Fruit fly (Drosophila melanogaster) whole organism, embryonic: ENCODE measurements around the gene Myo31DF.

Experiments
- Aef1 ChIP-seq: fragments of 200-800 bp; sonication (Bioruptor generic); IDR thresholded peaks from 3 replicates; pipeline ENCODE4 v1.3.6; 2022; ENCODE audit warnings: missing biosample characterization, missing genetic modification characterization
- Antp ChIP-seq: fragments of 200-800 bp; sonication (Bioruptor generic); optimal IDR thresholded peaks from 3 replicates; lab custom pipeline; 2016; ENCODE audit warnings: missing biosample characterization, missing genetic modification characterization
- Awh ChIP-seq: fragments of 200-800 bp; sonication (Bioruptor generic); IDR thresholded peaks from 2 replicates; pipeline ENCODE4, ENCODE4 v1.3.6; 2022; ENCODE audit warnings: missing biosample characterization, missing genetic modification characterization
- CG10209 ChIP-seq: fragments of 200-800 bp; sonication (Bioruptor generic); optimal IDR thresholded peaks from 3 replicates; lab custom pipeline; 2017; ENCODE audit warnings: missing biosample characterization, mild to moderate bottlenecking, missing genetic modification characterization, missing genetic modification reagents
- CG10321 ChIP-seq: fragments of 200-800 bp; sonication (Bioruptor generic); IDR thresholded peaks from 2 replicates; pipeline ENCODE4 v1.3.6; 2022; ENCODE audit warnings: missing biosample characterization, missing genetic modification characterization
- CG11398 ChIP-seq: fragments of 200-800 bp; sonication (Bioruptor generic); optimal IDR thresholded peaks from 2 replicates; lab custom pipeline; 2016; ENCODE audit warnings: missing biosample characterization, missing genetic modification characterization
- CG12071 ChIP-seq: fragments of 200-800 bp; sonication (Bioruptor generic); optimal IDR thresholded peaks from 3 replicates; lab custom pipeline; 2018; ENCODE audit warnings: missing biosample characterization, mild to moderate bottlenecking, missing genetic modification characterization
- CG13296 ChIP-seq: fragments of 200-800 bp; sonication (Bioruptor generic); optimal IDR thresholded peaks from 3 replicates; lab custom pipeline; 2018; ENCODE audit warnings: missing biosample characterization, mild to moderate bottlenecking, missing genetic modification characterization
- CG14860 ChIP-seq: fragments of 200-800 bp; sonication (Bioruptor generic); IDR thresholded peaks from 3 replicates; pipeline ENCODE4 v1.3.6; 2022; ENCODE audit warnings: missing biosample characterization, missing genetic modification characterization; ENCODE audit not compliant: partially characterized antibody
- CG14965 ChIP-seq: fragments of 200-800 bp; sonication (Bioruptor generic); optimal IDR thresholded peaks from 2 replicates; lab custom pipeline; 2016; ENCODE audit warnings: missing biosample characterization, missing genetic modification characterization, borderline replicate concordance
- CG16863 ChIP-seq: fragments of 200-800 bp; sonication (Bioruptor generic); optimal IDR thresholded peaks from 3 replicates; lab custom pipeline; 2016; ENCODE audit warnings: missing biosample characterization, missing genetic modification characterization
- CG2678 ChIP-seq: fragments of 200-800 bp; sonication (Bioruptor generic); optimal IDR thresholded peaks from 3 replicates; lab custom pipeline; 2019; ENCODE audit warnings: missing biosample characterization, mild to moderate bottlenecking, missing genetic modification characterization, moderate library complexity
- CG30020 ChIP-seq: fragments of 200-800 bp; optimal IDR thresholded peaks from 2 replicates; lab custom pipeline; 2019; ENCODE audit warnings: missing biosample characterization, mild to moderate bottlenecking, missing genetic modification characterization, moderate library complexity
- CG31441 ChIP-seq: fragments of 200-800 bp; sonication (Bioruptor generic); IDR thresholded peaks from 2 replicates; pipeline ENCODE4 v1.3.6; 2022; ENCODE audit warnings: missing biosample characterization, missing genetic modification characterization
- CG3281 ChIP-seq: fragments of 200-800 bp; sonication (Bioruptor generic); optimal IDR thresholded peaks from 3 replicates; lab custom pipeline; 2017; ENCODE audit warnings: missing biosample characterization, mild to moderate bottlenecking, missing genetic modification characterization
- CG3838 ChIP-seq: fragments of 200-800 bp; sonication (Bioruptor generic); optimal IDR thresholded peaks from 3 replicates; lab custom pipeline; 2016; ENCODE audit warnings: missing biosample characterization, missing genetic modification characterization
- CG5180 ChIP-seq: fragments of 200-800 bp; sonication (Bioruptor generic); optimal IDR thresholded peaks from 3 replicates; lab custom pipeline; 2017; ENCODE audit warnings: missing biosample characterization, missing genetic modification characterization, mild to moderate bottlenecking, moderate library complexity, missing genetic modification reagents
- CG9932 ChIP-seq: fragments of 200-800 bp; sonication (Bioruptor generic); IDR thresholded peaks from 2 replicates; pipeline ENCODE4 v1.3.6; 2022; ENCODE audit warnings: missing biosample characterization, missing genetic modification characterization
- CHES-1-like ChIP-seq: fragments of 200-800 bp; sonication (Bioruptor generic); optimal IDR thresholded peaks from 2 replicates; lab custom pipeline; 2016; ENCODE audit warnings: missing biosample characterization, missing genetic modification characterization
- Chrac-16 ChIP-seq: fragments of 200-800 bp; sonication (Bioruptor generic); optimal IDR thresholded peaks from 3 replicates; lab custom pipeline; 2016; ENCODE audit warnings: missing biosample characterization, missing genetic modification characterization
- D ChIP-seq, 2 experiments: fragments of 200-800 bp in 1 of 2; fragments of >200 bp in 1 of 2; sonication (Bioruptor generic) in 1 of 2; optimal IDR thresholded peaks; 2 replicates in 1 of 2; 3 replicates in 1 of 2; lab custom pipeline; 2017; ENCODE audit warnings: mild to moderate bottlenecking in 1 of 2, missing biosample characterization in 1 of 2, missing genetic modification characterization in 1 of 2, missing genetic modification reagents in 1 of 2
- Hmr ChIP-seq: fragments of 200-800 bp; sonication (Bioruptor generic); optimal IDR thresholded peaks from 3 replicates; lab custom pipeline; 2017; ENCODE audit warnings: mild to moderate bottlenecking, missing biosample characterization, missing genetic modification reagents, missing genetic modification characterization
- Hsf ChIP-seq: fragments of 200-800 bp; sonication (Bioruptor generic); optimal IDR thresholded peaks from 3 replicates; lab custom pipeline; 2016; ENCODE audit warnings: missing biosample characterization, missing genetic modification characterization
- Kr ChIP-seq: fragments of 200-800 bp; sonication (Bioruptor generic); optimal IDR thresholded peaks from 2 replicates; lab custom pipeline; 2017; ENCODE audit warnings: missing biosample characterization, mild to moderate bottlenecking, missing genetic modification characterization
- Lhr ChIP-seq: fragments of 200-800 bp; sonication (Bioruptor generic); optimal IDR thresholded peaks from 3 replicates; lab custom pipeline; 2017; ENCODE audit warnings: mild to moderate bottlenecking, missing biosample characterization, missing genetic modification reagents, missing genetic modification characterization
- Side ChIP-seq: fragments of 200-800 bp; sonication (Bioruptor generic); optimal IDR thresholded peaks from 2 replicates; lab custom pipeline; 2016; ENCODE audit warnings: missing biosample characterization, missing genetic modification characterization
- Sin3A ChIP-seq: fragments of >200 bp; optimal IDR thresholded peaks from 2 replicates; lab custom pipeline; 2018
- Six4 ChIP-seq: fragments of 200-800 bp; sonication (Bioruptor generic); optimal IDR thresholded peaks from 2 replicates; lab custom pipeline; 2016; ENCODE audit warnings: missing biosample characterization, missing genetic modification characterization
- TFAM ChIP-seq: fragments of 200-800 bp; sonication (Bioruptor generic); optimal IDR thresholded peaks from 2 replicates; lab custom pipeline; 2017; ENCODE audit warnings: missing biosample characterization, missing genetic modification characterization, inconsistent platforms
- ab ChIP-seq: fragments of 200-800 bp; sonication (Bioruptor generic); optimal IDR thresholded peaks from 2 replicates; lab custom pipeline; 2016; ENCODE audit warnings: missing biosample characterization, missing genetic modification characterization
- ash1 ChIP-seq: fragments of 200-800 bp; sonication (Bioruptor generic); optimal IDR thresholded peaks from 2 replicates; lab custom pipeline; 2018; ENCODE audit warnings: missing biosample characterization, mild to moderate bottlenecking, missing genetic modification characterization
- bowl ChIP-seq: fragments of 200-800 bp; sonication (Bioruptor generic); IDR thresholded peaks from 2 replicates; pipeline ENCODE4 v1.3.6; 2022; ENCODE audit warnings: missing biosample characterization, missing genetic modification characterization
- br ChIP-seq: fragments of >200 bp; optimal IDR thresholded peaks from 2 replicates; lab custom pipeline; 2017
- chif ChIP-seq, 2 experiments: fragments of 200-800 bp; sonication (Bioruptor generic); optimal IDR thresholded peaks; 3 replicates each; lab custom pipeline; 2016; ENCODE audit warnings: missing biosample characterization in 2 of 2, missing genetic modification characterization in 2 of 2
- ci ChIP-seq: fragments of 200-800 bp; sonication (Bioruptor generic); IDR thresholded peaks from 3 replicates; pipeline ENCODE4 v1.3.6; 2022; ENCODE audit warnings: missing biosample characterization, missing genetic modification characterization
- crol ChIP-seq: fragments of 200-800 bp; sonication (Bioruptor generic); IDR thresholded peaks from 2 replicates; pipeline ENCODE4 v1.3.6; 2022; ENCODE audit warnings: missing biosample characterization, missing genetic modification characterization
- dm ChIP-seq: fragments of 200-800 bp; sonication (Bioruptor generic); optimal IDR thresholded peaks from 3 replicates; lab custom pipeline; 2016; ENCODE audit warnings: missing biosample characterization, missing genetic modification characterization
- fd3F ChIP-seq: fragments of 200-800 bp; sonication (Bioruptor generic); optimal IDR thresholded peaks from 2 replicates; lab custom pipeline; 2018; ENCODE audit warnings: missing biosample characterization, mild to moderate bottlenecking, missing genetic modification characterization, moderate library complexity
- grn ChIP-seq: fragments of 200-800 bp; sonication (Bioruptor generic); optimal IDR thresholded peaks from 3 replicates; lab custom pipeline; 2017; ENCODE audit warnings: missing biosample characterization, missing genetic modification characterization
- h ChIP-seq: fragments of >200 bp; optimal IDR thresholded peaks from 2 replicates; lab custom pipeline; 2017
- ham ChIP-seq: fragments of 200-800 bp; sonication (Bioruptor generic); IDR thresholded peaks from 2 replicates; pipeline ENCODE4 v1.3.6; 2022; ENCODE audit warnings: missing biosample characterization, missing genetic modification characterization
- kni ChIP-seq: fragments of 200-800 bp; sonication (Bioruptor generic); optimal IDR thresholded peaks from 3 replicates; lab custom pipeline; 2017; ENCODE audit warnings: mild to moderate bottlenecking, missing biosample characterization, missing genetic modification reagents, missing genetic modification characterization
- mirr ChIP-seq: fragments of 200-800 bp; sonication (Bioruptor generic); optimal IDR thresholded peaks from 3 replicates; lab custom pipeline; 2018; ENCODE audit warnings: missing biosample characterization, mild to moderate bottlenecking, missing genetic modification characterization
- odd ChIP-seq: fragments of 200-800 bp; sonication (Bioruptor generic); optimal IDR thresholded peaks from 2 replicates; lab custom pipeline; 2017; ENCODE audit warnings: missing biosample characterization, mild to moderate bottlenecking, missing genetic modification characterization
- onecut ChIP-seq: fragments of 200-800 bp; sonication (Bioruptor generic); IDR thresholded peaks from 2 replicates; pipeline ENCODE4 v1.3.6; 2022; ENCODE audit warnings: missing biosample characterization, missing genetic modification characterization
- pros ChIP-seq: fragments of 200-800 bp; sonication (Bioruptor generic); optimal IDR thresholded peaks from 3 replicates; lab custom pipeline; 2019; ENCODE audit warnings: missing biosample characterization, mild to moderate bottlenecking, missing genetic modification characterization, moderate library complexity
- sc ChIP-seq, 3 experiments: fragments of >200 bp in 2 of 3; fragments of 200-800 bp in 1 of 3; sonication (Bioruptor generic) in 1 of 3; optimal IDR thresholded peaks; 2 replicates in 2 of 3; 3 replicates in 1 of 3; lab custom pipeline; 2017; ENCODE audit warnings: mild to moderate bottlenecking in 1 of 3, missing biosample characterization in 1 of 3, missing genetic modification characterization in 1 of 3, missing genetic modification reagents in 1 of 3
- slp2 ChIP-seq: fragments of 200-800 bp; sonication (Bioruptor generic); optimal IDR thresholded peaks from 2 replicates; lab custom pipeline; 2016; ENCODE audit warnings: missing biosample characterization, missing genetic modification characterization
- sob ChIP-seq: fragments of 200-800 bp; sonication (Bioruptor generic); IDR thresholded peaks from 2 replicates; pipeline ENCODE4 v1.3.6; 2022; ENCODE audit warnings: missing biosample characterization, missing genetic modification characterization
- toy ChIP-seq: fragments of 200-800 bp; sonication (Bioruptor generic); IDR thresholded peaks from 2 replicates; pipeline ENCODE4 v1.3.6; 2022; ENCODE audit warnings: missing biosample characterization, missing genetic modification characterization
- ttk ChIP-seq: fragments of 200-800 bp; sonication (Bioruptor generic); IDR thresholded peaks from 2 replicates; pipeline ENCODE4 v2.1.2; 2022; ENCODE audit warnings: missing biosample characterization, missing genetic modification characterization

Myo31DF gene

DNA sequence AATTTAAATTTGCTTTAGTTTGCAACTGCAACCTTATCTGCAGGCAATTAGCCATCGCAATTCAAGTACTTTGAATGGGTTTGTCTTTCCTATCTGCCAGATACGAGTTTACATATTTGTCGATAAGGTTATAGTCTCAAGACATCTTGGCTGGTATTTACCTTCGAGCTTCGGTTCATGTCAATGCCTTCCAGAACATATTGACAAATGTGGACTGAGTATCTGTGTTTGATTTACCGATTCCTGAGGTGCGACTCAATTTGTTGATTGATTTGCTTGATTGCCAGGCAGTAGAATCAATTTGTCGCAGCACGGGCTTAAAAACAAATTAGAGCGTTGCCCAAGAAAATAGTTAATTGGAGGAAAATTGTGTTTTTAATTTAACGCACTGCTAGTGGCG, 46.2 kb upstream of the Myo31DF start (continued):
- TF ChIP-seq Lhr (GFP tag; lab: Kevin White, UChicago): peak; percentile 35
- TF ChIP-seq CG3281 (GFP tag; lab: Kevin White, UChicago): peak; percentile 9
- no peak for TF ChIP-seq slp2 (GFP tag; lab: Kevin White, UChicago)
- no peak for TF ChIP-seq sc (optimal IDR thresholded peaks at IDR 0.05; lab: Kevin White, UChicago)
- peak; percentile 23 for TF ChIP-seq sc (GFP tag; optimal IDR thresholded peaks at IDR 0.05; lab: Kevin White, UChicago)
- TF ChIP-seq TFAM (GFP tag; lab: Kevin White, UChicago): no peak
- TF ChIP-seq CG3838: no peak
- 0 out of 2 replicates have a peak, but pooled peaks have one; percentile 25 for TF ChIP-seq Awh (GFP tag; lab: Robert Waterston, UW)
- peak; percentile 10 for TF ChIP-seq fd3F (GFP tag; lab: Kevin White, UChicago)
- peak; percentile 4 for TF ChIP-seq Side (GFP tag; lab: Kevin White, UChicago)
- peak; percentile 8 for TF ChIP-seq Hmr (GFP tag; lab: Kevin White, UChicago)
- no peak for TF ChIP-seq CG14860
- TF ChIP-seq CG16863: no peak
- peak; percentile 22 for TF ChIP-seq CHES-1-like (GFP tag; lab: Kevin White, UChicago)
- TF ChIP-seq CG10209: peak; percentile 62
- TF ChIP-seq toy (GFP tag; lab: Robert Waterston, UW): no peak
- TF ChIP-seq Antp (GFP tag; lab: Kevin White, UChicago): no peak
- TF ChIP-seq sob (GFP tag; lab: Robert Waterston, UW): peak; percentile 58; the same call in 1 of the 2 replicates
- peak; percentile 31; the same call in 1 of the 2 replicates for TF ChIP-seq onecut (GFP tag; lab: Robert Waterston, UW)
- peak; percentile 38; the same call in 1 of the 3 replicates for TF ChIP-seq ci (GFP tag; lab: Robert Waterston, UW)
- TF ChIP-seq D (optimal IDR thresholded peaks at IDR 0.05; lab: Kevin White, UChicago): no peak
- peak; percentile 28 for TF ChIP-seq D (GFP tag; optimal IDR thresholded peaks at IDR 0.05; lab: Kevin White, UChicago)
- peak; percentile 28 for TF ChIP-seq CG5180
- TF ChIP-seq ab (GFP tag; lab: Kevin White, UChicago): no peak
- no peak for TF ChIP-seq bowl
- peak; percentile 72 for TF ChIP-seq mirr (GFP tag; lab: Kevin White, UChicago)
- peak; percentile 40 for TF ChIP-seq CG2678
- TF ChIP-seq Hsf (GFP tag; lab: Kevin White, UChicago): peak; percentile 8
- peak; percentile 21 to 42 for TF ChIP-seq chif (GFP tag; optimal IDR thresholded peaks at IDR 0.05; lab: Kevin White, UChicago)
- TF ChIP-seq CG10321 (GFP tag; lab: Robert Waterston, UW): peak; percentile 42; the same call in 1 of the 2 replicates
- no peak for TF ChIP-seq CG14965 (GFP tag; lab: Kevin White, UChicago)
- no peak for TF ChIP-seq Sin3A (lab: Kevin White, UChicago)
- no peak for TF ChIP-seq br (lab: Kevin White, UChicago)
- TF ChIP-seq odd (GFP tag; lab: Kevin White, UChicago): peak; percentile 36
- TF ChIP-seq CG30020: no peak
- TF ChIP-seq dm (GFP tag; lab: Kevin White, UChicago): no peak
- TF ChIP-seq ttk: no peak
- peak; percentile 87 for TF ChIP-seq grn (GFP tag; lab: Kevin White, UChicago)
- no peak for TF ChIP-seq ash1 (GFP tag; lab: Kevin White, UChicago)
- no peak for TF ChIP-seq crol (GFP tag; lab: Robert Waterston, UW)
- no peak for TF ChIP-seq ham (GFP tag; lab: Robert Waterston, UW)
- peak; percentile 17 for TF ChIP-seq kni (GFP tag; lab: Kevin White, UChicago)
- TF ChIP-seq CG12071 (GFP tag; lab: Kevin White, UChicago): peak; percentile 45
- no peak for TF ChIP-seq Chrac-16
- TF ChIP-seq Six4: no peak
- TF ChIP-seq Aef1 (GFP tag; lab: Robert Waterston, UW): no peak
- TF ChIP-seq CG9932 (GFP tag; lab: Robert Waterston, UW): no peak
- TF ChIP-seq pros (GFP tag; lab: Kevin White, UChicago): peak; percentile 64
- no peak for TF ChIP-seq CG13296
- TF ChIP-seq CG31441 (GFP tag; lab: Robert Waterston, UW): 0 out of 2 replicates have a peak, but pooled peaks have one; percentile 17
- peak; percentile 31 for TF ChIP-seq CG11398 (GFP tag; lab: Kevin White, UChicago)
- TF ChIP-seq Kr (GFP tag; lab: Kevin White, UChicago): peak; percentile 44
- TF ChIP-seq h (lab: Kevin White, UChicago): no peak
